ENCODE assay signal across 2 worm cellular contexts in the genomic region with DNA sequence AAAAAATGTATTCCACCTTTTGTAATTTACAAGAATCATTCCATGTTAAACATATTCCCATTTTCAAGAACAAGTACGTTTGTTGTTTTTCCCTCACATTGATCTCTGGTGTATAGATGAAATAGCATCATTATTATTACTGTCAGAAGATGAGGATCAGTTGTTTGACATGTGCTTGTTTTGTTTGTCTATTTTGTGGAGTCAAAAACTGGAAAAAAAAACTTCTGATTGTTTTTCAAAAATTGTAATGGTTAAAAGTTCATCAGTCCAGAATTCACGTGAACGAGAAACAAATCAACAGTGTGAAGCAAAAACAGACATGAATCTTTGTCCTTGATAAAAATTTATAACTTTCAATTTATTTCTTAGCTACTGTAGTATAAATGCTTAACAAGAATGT.
A peak's percentile ranks its signal among the peaks of the same experiment; 100 is the strongest.
TF ChIP-seq lines count a peak whose summit lies in the region.

No protein-coding gene starts in this region.

TF ChIP-seq in whole organism, L1 larva, 84 proteins besides CTCF, POLR2A, EP300 and RAD21:
- TF ChIP-seq hlh-17 (GFP tag; optimal IDR thresholded peaks at IDR 0.05; lab: Kevin White, UChicago; ENCODE audit: borderline replicate concordance) = no peak
- TF ChIP-seq nhr-20 (tag; optimal IDR thresholded peaks at IDR 0.05; lab: Kevin White, UChicago) = peak; percentile 31
- no peak for TF ChIP-seq zip-4 (GFP tag; optimal IDR thresholded peaks at IDR 0.05; lab: Kevin White, UChicago)
- no peak for TF ChIP-seq ces-1 (GFP tag; optimal IDR thresholded peaks at IDR 0.05; lab: Kevin White, UChicago)
- no peak for TF ChIP-seq ceh-63 (GFP tag; optimal IDR thresholded peaks at IDR 0.05; lab: Kevin White, UChicago)
- no peak for TF ChIP-seq efl-1 (optimal IDR thresholded peaks at IDR 0.05; lab: Kevin White, UChicago)
- no peak for TF ChIP-seq efl-1 (GFP tag; optimal IDR thresholded peaks at IDR 0.05 in 1 of 2; lab: Kevin White, UChicago)

TF ChIP-seq in whole organism, L4 larva, 104 proteins besides CTCF, POLR2A, EP300 and RAD21:
- TF ChIP-seq hlh-30 (tag; optimal IDR thresholded peaks at IDR 0.05; lab: Kevin White, UChicago; ENCODE audit: insufficient read depth) (peak; percentile 57), unc-62 (GFP tag; optimal IDR thresholded peaks at IDR 0.05 in 1 of 2; lab: Kevin White, UChicago) (peak in 1 of 2 experiments; percentile 85), unc-62 (tag; optimal IDR thresholded peaks at IDR 0.05; lab: Kevin White, UChicago) (no peak), aha-1 (tag; lab: Kevin White, UChicago) (peak; percentile 18), daf-16 (GFP tag; optimal IDR thresholded peaks at IDR 0.05; lab: Kevin White, UChicago) (no peak), daf-16 (tag; optimal IDR thresholded peaks at IDR 0.05; lab: Kevin White, UChicago) (peak; percentile 58), Y75B8A.6 (GFP tag; IDR thresholded peaks at IDR 0.05; lab: Robert Waterston, UW) (no peak)
